Fruit fly (Drosophila melanogaster): ENCODE data around the gene CG34177.

CG34177 gene

dm6 chr2L:4458119-4459056 is 24.7 kb downstream of the CG34177 start, which contains the start of gene RpL27A (continued):
- TF ChIP-seq CG1602 (GFP tag; optimal IDR thresholded peaks at IDR 0.05): peak; percentile 47
- peak; percentile 82 for TF ChIP-seq H2.0 (GFP tag; IDR thresholded peaks at IDR 0.05)
- peak; percentile 57; the same call in 1 of the 2 replicates for TF ChIP-seq CG14667 (GFP tag; IDR thresholded peaks at IDR 0.05)
- peak; percentile 79 for TF ChIP-seq stc (GFP tag; IDR thresholded peaks at IDR 0.05)
- TF ChIP-seq Ada2b (GFP tag; IDR thresholded peaks at IDR 0.05): peak; percentile 56
- peak; percentile 53; the same call in 1 of the 2 replicates for TF ChIP-seq CG42726 (GFP tag; IDR thresholded peaks at IDR 0.05; ENCODE audit: partially characterized antibody)
- peak; percentile 98 for TF ChIP-seq Med (GFP tag)
- TF ChIP-seq CG43689 (GFP tag; IDR thresholded peaks at IDR 0.05): peak; percentile 71
- peak; percentile 53 for TF ChIP-seq CG10147 (GFP tag; optimal IDR thresholded peaks at IDR 0.05)
- peak; percentile 57 for TF ChIP-seq Dip3 (GFP tag; optimal IDR thresholded peaks at IDR 0.05)
- TF ChIP-seq CG11093 (GFP tag; IDR thresholded peaks at IDR 0.05): no peak
- TF ChIP-seq CG6272 (GFP tag; IDR thresholded peaks at IDR 0.05): peak; percentile 54
- TF ChIP-seq pb (GFP tag; optimal IDR thresholded peaks at IDR 0.05): peak; percentile 68
- TF ChIP-seq psq (GFP tag; optimal IDR thresholded peaks at IDR 0.05): peak; percentile 51
- peak; percentile 60 for TF ChIP-seq CG1647 (GFP tag; optimal IDR thresholded peaks at IDR 0.05)
- peak; percentile 48 for TF ChIP-seq Deaf1 (tag; optimal IDR thresholded peaks at IDR 0.05)
- TF ChIP-seq CG6689 (GFP tag; IDR thresholded peaks at IDR 0.05): peak; percentile 73
- TF ChIP-seq Dref (GFP tag; IDR thresholded peaks at IDR 0.05): peak; percentile 61
- no peak for TF ChIP-seq tio (GFP tag; optimal IDR thresholded peaks at IDR 0.05)
- TF ChIP-seq CG1529 (GFP tag; optimal IDR thresholded peaks at IDR 0.05): peak; percentile 68
- peak; percentile 88 for TF ChIP-seq Awh (GFP tag; IDR thresholded peaks at IDR 0.05)
- peak; percentile 35; the same call in 1 of the 2 replicates for TF ChIP-seq klu (GFP tag; IDR thresholded peaks at IDR 0.05)
- no peak for TF ChIP-seq fru (optimal IDR thresholded peaks at IDR 0.05)
- TF ChIP-seq ac (GFP tag; optimal IDR thresholded peaks at IDR 0.05): peak; percentile 74
- TF ChIP-seq sima (GFP tag; optimal IDR thresholded peaks at IDR 0.05): peak; percentile 50
- TF ChIP-seq Jarid2 (GFP tag; optimal IDR thresholded peaks at IDR 0.05): peak; percentile 71
- TF ChIP-seq Camta (GFP tag; optimal IDR thresholded peaks at IDR 0.05): peak; percentile 66
- TF ChIP-seq CG6254 (GFP tag; optimal IDR thresholded peaks at IDR 0.05): peak; percentile 66
- peak; percentile 56 for TF ChIP-seq Bdp1 (GFP tag; optimal IDR thresholded peaks at IDR 0.05)
- TF ChIP-seq nerfin-2 (GFP tag; IDR thresholded peaks at IDR 0.05; ENCODE audit: partially characterized antibody): no peak; the same call in 1 of the 2 replicates
- TF ChIP-seq Meics (GFP tag; optimal IDR thresholded peaks at IDR 0.05): peak; percentile 87
- peak; percentile 55 for TF ChIP-seq NK7.1 (GFP tag; optimal IDR thresholded peaks at IDR 0.05)
- peak; percentile 63 for TF ChIP-seq CG4730 (GFP tag; IDR thresholded peaks at IDR 0.05)
- TF ChIP-seq CG31388 (GFP tag; optimal IDR thresholded peaks at IDR 0.05): peak; percentile 32
- TF ChIP-seq PHDP (tag; optimal IDR thresholded peaks at IDR 0.05): peak; percentile 81
- TF ChIP-seq z (GFP tag; IDR thresholded peaks at IDR 0.05): no peak
- peak; percentile 82 for TF ChIP-seq CG17802 (tag; optimal IDR thresholded peaks at IDR 0.05)
- TF ChIP-seq Gug (GFP tag; IDR thresholded peaks at IDR 0.05): peak; percentile 38; the same call in 2 of the 4 replicates
- peak; percentile 79 for TF ChIP-seq CG31365 (tag; optimal IDR thresholded peaks at IDR 0.05)
- TF ChIP-seq CG10366 (GFP tag; IDR thresholded peaks at IDR 0.05): peak; percentile 73
- TF ChIP-seq sens-2 (GFP tag; IDR thresholded peaks at IDR 0.05): peak; percentile 82
- peak; percentile 83 for TF ChIP-seq CG6813 (GFP tag; optimal IDR thresholded peaks at IDR 0.05)
- TF ChIP-seq CG14014 (GFP tag; IDR thresholded peaks at IDR 0.05): peak; percentile 73
- TF ChIP-seq CG11398 (GFP tag; optimal IDR thresholded peaks at IDR 0.05): peak; percentile 65
- TF ChIP-seq grau (tag; optimal IDR thresholded peaks at IDR 0.05): peak; percentile 73
- TF ChIP-seq CG13123 (GFP tag; optimal IDR thresholded peaks at IDR 0.05): peak; percentile 99
- TF ChIP-seq CG7271 (tag; optimal IDR thresholded peaks at IDR 0.05): peak; percentile 78
- TF ChIP-seq CG14050 (GFP tag; IDR thresholded peaks at IDR 0.05): peak; percentile 70
- TF ChIP-seq Xrp1 (GFP tag; IDR thresholded peaks at IDR 0.05): peak; percentile 30; the same call in 1 of the 2 replicates

Data from whole organism, embryonic.